Worm (Caenorhabditis elegans) whole organism, mixed stage, embryonic: ENCODE results near the gene pcdr-1.

Experiments used
- M03D4.4 ChIP-seq: sonication (generic microtip); optimal IDR thresholded peaks from 2 replicates; lab custom pipeline; 2017; ENCODE audit warnings: mild to moderate bottlenecking, missing genetic modification characterization, missing compliant biosample characterization
- ces-1 ChIP-seq: fragments of 150-350 bp; optimal IDR thresholded peaks from 2 replicates; lab custom pipeline; 2014; ENCODE audit warnings: missing biosample characterization, missing genetic modification reagents, missing genetic modification characterization
- snpc-4 ChIP-seq: fragments of 150-350 bp; optimal IDR thresholded peaks from 2 replicates; lab custom pipeline; 2014; ENCODE audit warnings: missing biosample characterization, missing genetic modification characterization
- unc-62 ChIP-seq: fragments of 150-350 bp; optimal IDR thresholded peaks from 2 replicates; lab custom pipeline; 2014; ENCODE audit warnings: missing biosample characterization, missing genetic modification reagents, missing genetic modification characterization
- ztf-11 ChIP-seq: fragments of 150-350 bp; optimal IDR thresholded peaks from 2 replicates; lab custom pipeline; 2014; ENCODE audit warnings: missing biosample characterization, missing genetic modification characterization

DNA sequence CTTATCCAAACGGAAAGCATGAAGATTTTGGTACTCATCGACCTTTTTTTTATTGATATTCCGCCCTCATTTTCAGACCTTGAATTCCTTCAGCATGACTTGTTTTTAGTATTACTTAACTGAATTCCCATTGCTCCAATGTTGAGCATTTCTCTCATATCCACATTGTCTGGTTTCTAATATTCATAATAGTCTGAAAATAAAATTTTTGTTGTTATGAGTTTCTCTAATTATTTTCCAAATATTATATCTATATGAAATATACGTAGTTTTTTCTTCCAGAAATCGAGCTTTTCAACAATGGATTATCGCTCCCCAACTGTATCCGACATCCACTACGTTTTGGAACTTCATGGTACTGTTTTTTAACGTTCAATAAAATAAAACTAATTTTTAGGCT lies 23.9 kb upstream of the pcdr-1 start, which contains the start of gene H08J19.1:
- TF ChIP-seq ztf-11 (tag; lab: Kevin White, UChicago): no peak
- TF ChIP-seq snpc-4 (tag; lab: Kevin White, UChicago): no peak
- TF ChIP-seq unc-62 (GFP tag; lab: Kevin White, UChicago): no peak
- no peak for TF ChIP-seq M03D4.4 (tag; lab: Kevin White, UChicago)
- TF ChIP-seq ces-1 (GFP tag; lab: Kevin White, UChicago): no peak
